Fruit fly (Drosophila melanogaster) whole organism, embryonic: ENCODE data around the gene Usp10.

Experiments used
- Abd-B ChIP-seq: fragments of 200-800 bp; sonication (Bioruptor generic); optimal IDR thresholded peaks from 2 replicates; lab custom pipeline; 2018; ENCODE audit warnings: missing biosample characterization, mild to moderate bottlenecking, missing genetic modification characterization, moderate library complexity
- Bteb2 ChIP-seq: fragments of 200-800 bp; sonication (Bioruptor generic); optimal IDR thresholded peaks from 2 replicates; lab custom pipeline; 2016; ENCODE audit warnings: missing biosample characterization, missing genetic modification characterization
- CG10267 ChIP-seq: fragments of 200-800 bp; sonication (Bioruptor generic); optimal IDR thresholded peaks from 2 replicates; lab custom pipeline; 2018; ENCODE audit warnings: missing biosample characterization, mild to moderate bottlenecking, missing genetic modification characterization, moderate library complexity
- CG10274 ChIP-seq: fragments of 200-800 bp; sonication (Bioruptor generic); optimal IDR thresholded peaks from 3 replicates; lab custom pipeline; 2017; ENCODE audit warnings: missing biosample characterization, mild to moderate bottlenecking, missing genetic modification characterization
- CG15514 ChIP-seq: fragments of 200-800 bp; sonication (Bioruptor generic); optimal IDR thresholded peaks from 3 replicates; lab custom pipeline; 2017; ENCODE audit warnings: missing biosample characterization, missing genetic modification characterization, mild to moderate bottlenecking, moderate library complexity, missing genetic modification reagents
- CG15601 ChIP-seq: fragments of 200-800 bp; sonication (Bioruptor generic); optimal IDR thresholded peaks from 3 replicates; lab custom pipeline; 2019; ENCODE audit warnings: missing biosample characterization, mild to moderate bottlenecking, missing genetic modification characterization, moderate library complexity
- CG34224 ChIP-seq: fragments of 200-800 bp; sonication (Bioruptor generic); IDR thresholded peaks from 3 replicates; pipeline ENCODE4 v1.3.6; 2022; ENCODE audit warnings: missing biosample characterization, missing genetic modification characterization; ENCODE audit not compliant: partially characterized antibody
- CG3726 ChIP-seq: fragments of 200-800 bp; sonication (Bioruptor generic); IDR thresholded peaks from 3 replicates; pipeline ENCODE4, ENCODE4 v1.3.6; 2022; ENCODE audit warnings: missing biosample characterization, missing genetic modification characterization
- CG3995 ChIP-seq: fragments of 200-800 bp; sonication (Bioruptor generic); optimal IDR thresholded peaks from 3 replicates; lab custom pipeline; 2016; ENCODE audit warnings: missing biosample characterization, missing genetic modification characterization
- CG4424 ChIP-seq: fragments of 200-800 bp; sonication (Bioruptor generic); optimal IDR thresholded peaks from 3 replicates; lab custom pipeline; 2016; ENCODE audit warnings: missing biosample characterization, missing genetic modification characterization
- CG7271 ChIP-seq: fragments of 200-800 bp; sonication (Bioruptor generic); optimal IDR thresholded peaks from 2 replicates; lab custom pipeline; 2018; ENCODE audit warnings: missing biosample characterization, mild to moderate bottlenecking, missing genetic modification characterization, moderate library complexity
- Camta ChIP-seq: fragments of 200-800 bp; sonication (Bioruptor generic); optimal IDR thresholded peaks from 2 replicates; lab custom pipeline; 2016; ENCODE audit warnings: missing biosample characterization, missing genetic modification characterization
- CkIIα-i1 ChIP-seq: fragments of 200-800 bp; sonication (Bioruptor generic); IDR thresholded peaks from 2 replicates; pipeline ENCODE4 v1.3.6; 2022; ENCODE audit warnings: missing biosample characterization, missing genetic modification characterization
- Dip2 ChIP-seq: fragments of 200-800 bp; sonication (Bioruptor generic); IDR thresholded peaks from 2 replicates; pipeline ENCODE4 v1.3.6; 2022; ENCODE audit warnings: missing biosample characterization, missing genetic modification characterization
- E2f1 ChIP-seq: fragments of 200-800 bp; sonication (Bioruptor generic); IDR thresholded peaks from 2 replicates; pipeline ENCODE4 v1.3.6; 2022; ENCODE audit warnings: missing biosample characterization, missing genetic modification characterization
- E2f2 ChIP-seq: fragments of 200-800 bp; sonication (Bioruptor generic); IDR thresholded peaks from 2 replicates; pipeline ENCODE4 v1.3.6; 2022; ENCODE audit warnings: missing biosample characterization, missing genetic modification characterization
- HLH54F ChIP-seq: fragments of 200-800 bp; sonication (Bioruptor generic); optimal IDR thresholded peaks from 3 replicates; lab custom pipeline; 2016; ENCODE audit warnings: missing biosample characterization, missing genetic modification characterization
- NC2α ChIP-seq: fragments of 200-800 bp; sonication (Bioruptor generic); optimal IDR thresholded peaks from 2 replicates; lab custom pipeline; 2016; ENCODE audit warnings: missing biosample characterization, missing genetic modification characterization
- NFAT ChIP-seq: fragments of 200-800 bp; sonication (Bioruptor generic); IDR thresholded peaks from 2 replicates; pipeline ENCODE4 v1.3.6; 2022; ENCODE audit warnings: missing biosample characterization, missing genetic modification characterization
- Ravus ChIP-seq: fragments of 200-800 bp; sonication (Bioruptor generic); IDR thresholded peaks from 2 replicates; pipeline ENCODE4 v1.3.6; 2022; ENCODE audit warnings: missing biosample characterization, missing genetic modification characterization
- Rx ChIP-seq: fragments of 200-800 bp; sonication (Bioruptor generic); IDR thresholded peaks from 2 replicates; pipeline ENCODE4 v1.3.6; 2022; ENCODE audit warnings: missing biosample characterization, missing genetic modification characterization
- Trl ChIP-seq, 3 experiments: fragments of >200 bp in 2 of 3; fragments of 200-800 bp in 1 of 3; sonication (Bioruptor generic) in 1 of 3; optimal IDR thresholded peaks; 2 replicates in 1 of 3; 3 replicates in 2 of 3; lab custom pipeline; 2016 to 2017; ENCODE audit warnings: missing biosample characterization in 1 of 3, missing genetic modification characterization in 1 of 3
- ac ChIP-seq: fragments of 200-800 bp; sonication (Bioruptor generic); optimal IDR thresholded peaks from 3 replicates; lab custom pipeline; 2017; ENCODE audit warnings: missing biosample characterization, mild to moderate bottlenecking, missing genetic modification characterization
- ash1 ChIP-seq: fragments of 200-800 bp; sonication (Bioruptor generic); optimal IDR thresholded peaks from 2 replicates; lab custom pipeline; 2018; ENCODE audit warnings: missing biosample characterization, mild to moderate bottlenecking, missing genetic modification characterization
- bab2 ChIP-seq: fragments of 200-800 bp; sonication (Bioruptor generic); optimal IDR thresholded peaks from 2 replicates; lab custom pipeline; 2016; ENCODE audit warnings: missing biosample characterization, missing genetic modification characterization
- br ChIP-seq: fragments of >200 bp; optimal IDR thresholded peaks from 2 replicates; lab custom pipeline; 2017
- cad ChIP-seq: fragments of >200 bp; optimal IDR thresholded peaks from 2 replicates; lab custom pipeline; 2017; ENCODE audit warnings: missing biosample characterization, missing genetic modification characterization
- cg ChIP-seq: fragments of 200-800 bp; sonication (Bioruptor generic); optimal IDR thresholded peaks from 3 replicates; lab custom pipeline; 2019; ENCODE audit warnings: missing biosample characterization, mild to moderate bottlenecking, missing genetic modification characterization, moderate library complexity
- crc ChIP-seq: fragments of 200-800 bp; sonication (Bioruptor generic); optimal IDR thresholded peaks from 2 replicates; lab custom pipeline; 2016; ENCODE audit warnings: missing biosample characterization, missing genetic modification characterization
- esg ChIP-seq: fragments of 200-800 bp; sonication (Bioruptor generic); conservative IDR thresholded peaks from 2 replicates; pipeline ENCODE4 v1.3.6; 2022; ENCODE audit warnings: missing biosample characterization, missing genetic modification characterization
- gfzf ChIP-seq: fragments of 200-800 bp; sonication (Bioruptor generic); optimal IDR thresholded peaks from 2 replicates; lab custom pipeline; 2016; ENCODE audit warnings: missing biosample characterization, mild to moderate bottlenecking, missing genetic modification characterization, moderate library complexity
- hkb ChIP-seq, 2 experiments: fragments of 200-800 bp in 1 of 2; fragments of >200 bp in 1 of 2; sonication (Bioruptor generic) in 1 of 2; IDR thresholded peaks in 1 of 2; optimal IDR thresholded peaks in 1 of 2; 2 replicates each; pipeline versions ENCODE4 v1.3.6 to Lab custom; 2017 to 2022; ENCODE audit warnings: missing biosample characterization in 1 of 2, missing genetic modification characterization in 1 of 2
- jing ChIP-seq: fragments of 200-800 bp; sonication (Bioruptor generic); optimal IDR thresholded peaks from 2 replicates; lab custom pipeline; 2018; ENCODE audit warnings: missing biosample characterization, mild to moderate bottlenecking, missing genetic modification characterization
- jumu ChIP-seq: fragments of 200-800 bp; sonication (Bioruptor generic); optimal IDR thresholded peaks from 3 replicates; lab custom pipeline; 2016; ENCODE audit warnings: missing biosample characterization, missing genetic modification characterization
- kni ChIP-seq: fragments of 200-800 bp; sonication (Bioruptor generic); optimal IDR thresholded peaks from 3 replicates; lab custom pipeline; 2017; ENCODE audit warnings: mild to moderate bottlenecking, missing biosample characterization, missing genetic modification reagents, missing genetic modification characterization
- knrl ChIP-seq: fragments of 200-800 bp; sonication (Bioruptor generic); IDR thresholded peaks from 3 replicates; pipeline ENCODE4 v1.3.6; 2022; ENCODE audit warnings: missing biosample characterization, missing genetic modification characterization; ENCODE audit not compliant: partially characterized antibody
- maf-S ChIP-seq: fragments of 200-800 bp; sonication (Bioruptor generic); optimal IDR thresholded peaks from 2 replicates; lab custom pipeline; 2016; ENCODE audit warnings: missing biosample characterization, missing genetic modification characterization
- mam ChIP-seq: fragments of 200-800 bp; sonication (Bioruptor generic); optimal IDR thresholded peaks from 3 replicates; lab custom pipeline; 2016; ENCODE audit warnings: missing biosample characterization, missing genetic modification characterization
- nerfin-2 ChIP-seq: fragments of 200-800 bp; sonication (Bioruptor generic); IDR thresholded peaks from 2 replicates; pipeline ENCODE4 v1.3.6; 2022; ENCODE audit warnings: missing biosample characterization, missing genetic modification characterization; ENCODE audit not compliant: partially characterized antibody
- nmo ChIP-seq: fragments of 200-800 bp; sonication (Bioruptor generic); optimal IDR thresholded peaks from 2 replicates; lab custom pipeline; 2018; ENCODE audit warnings: missing biosample characterization, mild to moderate bottlenecking, missing genetic modification characterization, moderate library complexity
- otp ChIP-seq: fragments of 200-800 bp; sonication (Bioruptor generic); IDR thresholded peaks from 3 replicates; pipeline ENCODE4, ENCODE4 v1.3.6; 2022; ENCODE audit warnings: missing biosample characterization, missing genetic modification characterization
- psq ChIP-seq: fragments of 200-800 bp; sonication (Bioruptor generic); optimal IDR thresholded peaks from 2 replicates; lab custom pipeline; 2017; ENCODE audit warnings: missing biosample characterization, missing genetic modification characterization
- seq ChIP-seq: fragments of 200-800 bp; sonication (Bioruptor generic); IDR thresholded peaks from 2 replicates; pipeline ENCODE4 v1.3.6; 2022; ENCODE audit warnings: missing biosample characterization, missing genetic modification characterization
- sr ChIP-seq: fragments of 200-800 bp; sonication (Bioruptor generic); IDR thresholded peaks from 3 replicates; pipeline ENCODE4 v1.3.6; 2022; ENCODE audit warnings: missing biosample characterization, missing genetic modification characterization
- tll ChIP-seq, 2 experiments: fragments of 200-800 bp in 1 of 2; fragments of >200 bp in 1 of 2; sonication (Bioruptor generic) in 1 of 2; optimal IDR thresholded peaks; 2 replicates each; lab custom pipeline; 2017 to 2019; ENCODE audit warnings: missing biosample characterization in 2 of 2, missing genetic modification characterization in 2 of 2, mild to moderate bottlenecking in 1 of 2, moderate library complexity in 1 of 2
- trem ChIP-seq: fragments of 200-800 bp; optimal IDR thresholded peaks from 3 replicates; lab custom pipeline; 2019; ENCODE audit warnings: missing biosample characterization, mild to moderate bottlenecking, missing genetic modification characterization, moderate library complexity
- ttk ChIP-seq: fragments of 200-800 bp; sonication (Bioruptor generic); IDR thresholded peaks from 2 replicates; pipeline ENCODE4 v2.1.2; 2022; ENCODE audit warnings: missing biosample characterization, missing genetic modification characterization
- usp ChIP-seq: fragments of >200 bp; optimal IDR thresholded peaks from 2 replicates; lab custom pipeline; 2017; ENCODE audit warnings: missing biosample characterization, missing genetic modification characterization
- z ChIP-seq: fragments of 200-800 bp; sonication (Bioruptor generic); IDR thresholded peaks from 3 replicates; pipeline ENCODE4 v1.3.6; 2022; ENCODE audit warnings: missing biosample characterization, missing genetic modification characterization
- zen ChIP-seq: fragments of 200-800 bp; sonication (Bioruptor generic); optimal IDR thresholded peaks from 3 replicates; lab custom pipeline; 2018; ENCODE audit warnings: missing biosample characterization, mild to moderate bottlenecking, missing genetic modification characterization, moderate library complexity

Gene Usp10

dm6 chr3L:872389-872972 is 782 bp downstream of the Usp10 start (continued):
- TF ChIP-seq z (GFP tag; lab: Robert Waterston, UW): no peak
- no peak for TF ChIP-seq sr (GFP tag; lab: Robert Waterston, UW)
- no peak for TF ChIP-seq CkIIα-i1
- no peak for TF ChIP-seq Dip2 (GFP tag; lab: Robert Waterston, UW)
- no peak for TF ChIP-seq CG10274 (GFP tag; lab: Kevin White, UChicago)
- TF ChIP-seq gfzf: peak; percentile 20
- peak; percentile 9 for TF ChIP-seq CG10267 (tag; lab: Kevin White, UChicago)
- TF ChIP-seq ash1: no peak
- TF ChIP-seq trem (tag; lab: Kevin White, UChicago): peak; percentile 7
- TF ChIP-seq E2f1 (GFP tag; lab: Robert Waterston, UW): 0 out of 2 replicates have a peak, but pooled peaks have one; percentile 17
- TF ChIP-seq Bteb2 (GFP tag; lab: Kevin White, UChicago): peak; percentile 37
- TF ChIP-seq CG3726 (GFP tag; lab: Robert Waterston, UW): no peak
- no peak for TF ChIP-seq usp (GFP tag; lab: Kevin White, UChicago)
- 0 out of 2 replicates have a peak, but pooled peaks have one; percentile 16 for TF ChIP-seq NFAT
- TF ChIP-seq tll (GFP tag; optimal IDR thresholded peaks at IDR 0.05; lab: Kevin White, UChicago): peak; percentile 16 to 47
- TF ChIP-seq E2f2 (GFP tag; lab: Robert Waterston, UW): peak; percentile 47; the same call in 1 of the 2 replicates
- peak; percentile 62 for TF ChIP-seq Abd-B (GFP tag; lab: Kevin White, UChicago)
- TF ChIP-seq CG4424 (GFP tag; lab: Kevin White, UChicago): peak; percentile 9
- TF ChIP-seq ac: no peak
- TF ChIP-seq HLH54F: peak; percentile 51
- peak; percentile 72 for TF ChIP-seq jumu (GFP tag; lab: Kevin White, UChicago)
- TF ChIP-seq bab2 (GFP tag; lab: Kevin White, UChicago): peak; percentile 38
- peak; percentile 62 for TF ChIP-seq mam (GFP tag; lab: Kevin White, UChicago)
- peak; percentile 78 for TF ChIP-seq CG3995 (GFP tag; lab: Kevin White, UChicago)
- peak; percentile 51 for TF ChIP-seq maf-S (GFP tag; lab: Kevin White, UChicago)
- TF ChIP-seq Trl (optimal IDR thresholded peaks at IDR 0.05; lab: Kevin White, UChicago): peak in 1 of 2 experiments; percentile 29
- peak; percentile 46 for TF ChIP-seq Trl (GFP tag; optimal IDR thresholded peaks at IDR 0.05; lab: Kevin White, UChicago)
- TF ChIP-seq esg (GFP tag; lab: Robert Waterston, UW): no peak
- no peak for TF ChIP-seq crc (GFP tag; lab: Kevin White, UChicago)
- TF ChIP-seq CG15514 (GFP tag; lab: Kevin White, UChicago): peak; percentile 26
- peak; percentile 89; the same call in 2 of the 3 replicates for TF ChIP-seq knrl (GFP tag; lab: Robert Waterston, UW)
- TF ChIP-seq zen (tag; lab: Kevin White, UChicago): peak; percentile 33
- TF ChIP-seq kni (GFP tag; lab: Kevin White, UChicago): no peak
- no peak for TF ChIP-seq Rx (GFP tag; lab: Robert Waterston, UW)
- TF ChIP-seq cad (GFP tag; lab: Kevin White, UChicago): no peak
- TF ChIP-seq CG15601 (tag; lab: Kevin White, UChicago): peak; percentile 8
- TF ChIP-seq psq: no peak
- no peak for TF ChIP-seq NC2α (GFP tag; lab: Kevin White, UChicago)
- peak; percentile 73 for TF ChIP-seq hkb (optimal IDR thresholded peaks at IDR 0.05; lab: Kevin White, UChicago)
- TF ChIP-seq hkb (GFP tag; IDR thresholded peaks at IDR 0.05; lab: Robert Waterston, UW): no peak
- no peak for TF ChIP-seq CG7271 (tag; lab: Kevin White, UChicago)
- no peak for TF ChIP-seq br (lab: Kevin White, UChicago)
- TF ChIP-seq otp (GFP tag; lab: Robert Waterston, UW): no peak
- no peak for TF ChIP-seq ttk (GFP tag; lab: Robert Waterston, UW)
- peak; percentile 62 for TF ChIP-seq nmo (GFP tag; lab: Kevin White, UChicago)
- TF ChIP-seq CG34224 (GFP tag; lab: Robert Waterston, UW): peak; percentile 71
- TF ChIP-seq nerfin-2 (GFP tag; lab: Robert Waterston, UW): peak; percentile 76
- TF ChIP-seq Ravus (GFP tag; lab: Robert Waterston, UW): no peak
- peak; percentile 91 for TF ChIP-seq cg (GFP tag; lab: Kevin White, UChicago)
- peak; percentile 20 for TF ChIP-seq Camta (GFP tag; lab: Kevin White, UChicago)
- no peak for TF ChIP-seq seq (GFP tag; lab: Robert Waterston, UW)
- no peak for TF ChIP-seq jing (GFP tag; lab: Kevin White, UChicago)
